Worm (Caenorhabditis elegans) whole organism, mixed stage, embryonic: ENCODE measurements around the gene pqn-65.

Source experiments
- sem-2 ChIP-seq: fragments of 200-800 bp; sonication (Bioruptor generic); optimal IDR thresholded peaks from 2 replicates; lab custom pipeline; 2018; ENCODE audit warnings: mild to moderate bottlenecking, missing genetic modification characterization, missing compliant biosample characterization
- zip-8 ChIP-seq: fragments of 150-350 bp; optimal IDR thresholded peaks from 2 replicates; lab custom pipeline; 2014; ENCODE audit warnings: missing biosample characterization, missing genetic modification characterization

- TF ChIP-seq zip-8 (tag; lab: Kevin White, UChicago) (no peak), sem-2 (no peak)
Measured at ce11 chrX:4585579-4585978, 33.9 kb downstream of the pqn-65 start, which contains the start of gene C05E11.7.
